Worm (Caenorhabditis elegans): Measurements from ENCODE around the gene C31H1.1.

ce11 chrIV:5795495-5795894, 1.8 kb upstream of the C31H1.1 start:
- TF ChIP-seq tbx-11 (GFP tag; IDR thresholded peaks at IDR 0.05) = no peak
- TF ChIP-seq scrt-1 (GFP tag; IDR thresholded peaks at IDR 0.05) = no peak
- TF ChIP-seq flt-1 (GFP tag; IDR thresholded peaks at IDR 0.05) = no peak
- no peak for TF ChIP-seq B0310.2 (tag; optimal IDR thresholded peaks at IDR 0.05)
- no peak for TF ChIP-seq ets-7 (tag; optimal IDR thresholded peaks at IDR 0.05)
- TF ChIP-seq ama-1 (optimal IDR thresholded peaks at IDR 0.05) = no peak
- TF ChIP-seq ceh-36 (tag; optimal IDR thresholded peaks at IDR 0.05) = no peak
- no peak for TF ChIP-seq hmg-4 (GFP tag; optimal IDR thresholded peaks at IDR 0.05)
- TF ChIP-seq hnd-1 (tag; optimal IDR thresholded peaks at IDR 0.05) = no peak
